Worm (Caenorhabditis elegans) whole organism, midembryonic: ENCODE measurements around the gene Y94H6A.7.

Experiments
- T22C8.4 ChIP-seq: fragments of 200-800 bp; sonication (Bioruptor generic); IDR thresholded peaks from 2 replicates; pipeline ENCODE4 v1.3.6; 2022; ENCODE audit warnings: missing genetic modification characterization, missing compliant biosample characterization
- cog-1 ChIP-seq: sonication (generic microtip); optimal IDR thresholded peaks from 2 replicates; lab custom pipeline; 2016; ENCODE audit warnings: missing genetic modification characterization, missing compliant biosample characterization
- flt-1 ChIP-seq: fragments of 200-800 bp; sonication (Bioruptor generic); IDR thresholded peaks from 2 replicates; pipeline ENCODE4 v1.3.6; 2022; ENCODE audit warnings: missing genetic modification characterization, missing compliant biosample characterization
- klf-2 ChIP-seq: fragments of 200-800 bp; sonication (Bioruptor generic); conservative IDR thresholded peaks from 2 replicates; pipeline ENCODE4 v1.3.6; 2022; ENCODE audit warnings: missing genetic modification reagents, missing genetic modification characterization, missing compliant biosample characterization
- med-1 ChIP-seq: sonication (generic microtip); optimal IDR thresholded peaks from 2 replicates; lab custom pipeline; 2017; ENCODE audit warnings: missing genetic modification characterization, mild to moderate bottlenecking, missing compliant biosample characterization, antibody characterized with exemption, missing genetic modification reagents; ENCODE audit not compliant: insufficient read depth
- ref-1 ChIP-seq: fragments of 200-800 bp; sonication (Bioruptor generic); conservative IDR thresholded peaks from 2 replicates; pipeline ENCODE4 v1.3.6; 2022; ENCODE audit warnings: missing genetic modification reagents, missing genetic modification characterization, missing compliant biosample characterization
- tab-1 ChIP-seq: fragments of 200-800 bp; sonication (Bioruptor generic); IDR thresholded peaks from 2 replicates; pipeline ENCODE4 v1.3.6; 2022; ENCODE audit warnings: missing genetic modification characterization, missing compliant biosample characterization
- ztf-23 ChIP-seq: fragments of 200-800 bp; sonication (Bioruptor generic); IDR thresholded peaks from 2 replicates; pipeline ENCODE4 v1.3.6; 2022; ENCODE audit warnings: missing genetic modification reagents, missing genetic modification characterization, missing compliant biosample characterization
- ztf-29 ChIP-seq: fragments of 200-800 bp; sonication (Bioruptor generic); IDR thresholded peaks from 2 replicates; pipeline ENCODE4 v1.3.6; 2022; ENCODE audit warnings: missing genetic modification reagents, missing genetic modification characterization, missing compliant biosample characterization

- TF ChIP-seq T22C8.4 (GFP tag; lab: Robert Waterston, UW) (no peak), ztf-23 (GFP tag; lab: Robert Waterston, UW) (no peak), flt-1 (GFP tag; lab: Robert Waterston, UW) (no peak), ztf-29 (no peak), ref-1 (GFP tag; lab: Robert Waterston, UW) (no peak), med-1 (GFP tag; lab: Kevin White, UChicago) (no peak), tab-1 (GFP tag; lab: Robert Waterston, UW) (no peak), klf-2 (GFP tag; lab: Robert Waterston, UW) (no peak), cog-1 (no peak)
Measured at ce11 chrIV:2710203-2710935, 6.0 kb downstream of the Y94H6A.7 start, which contains the start of gene Y94H6A.10.
